Worm (Caenorhabditis elegans): ENCODE data around the gene sma-5.

The sma-5 gene

ce11 chrX:12007905-12008466, 2.6 kb upstream of the sma-5 start:
- TF ChIP-seq sma-9 (GFP tag; optimal IDR thresholded peaks at IDR 0.05): peak; percentile 20
- TF ChIP-seq sma-9 (tag; optimal IDR thresholded peaks at IDR 0.05): no peak
- TF ChIP-seq ZK546.5 (tag; optimal IDR thresholded peaks at IDR 0.05): no peak
- TF ChIP-seq ceh-82 (tag; optimal IDR thresholded peaks at IDR 0.05): no peak
- peak; percentile 24 for TF ChIP-seq sma-3 (GFP tag; optimal IDR thresholded peaks at IDR 0.05)

ce11 chrX:12006470-12006869, 1.1 kb upstream of the sma-5 start:
- TF ChIP-seq fos-1 (tag; optimal IDR thresholded peaks at IDR 0.05) (peak; percentile 19), blmp-1 (tag; optimal IDR thresholded peaks at IDR 0.05; ENCODE audit: insufficient read depth) (no peak)

- TF ChIP-seq ceh-82 (tag; optimal IDR thresholded peaks at IDR 0.05) (no peak), fos-1 (tag; optimal IDR thresholded peaks at IDR 0.05) (peak; percentile 65), ztf-1 (GFP tag; conservative IDR thresholded peaks at IDR 0.05) (no peak)
Observed at ce11 chrX:12004925-12005324, 424 bp downstream of the sma-5 start.

ce11 chrX:12003969-12004368, 1.4 kb downstream of the sma-5 start:
- TF ChIP-seq lin-39 (tag; optimal IDR thresholded peaks at IDR 0.05) (no peak), nhr-11 (tag; optimal IDR thresholded peaks at IDR 0.05) (no peak), nhr-12 (tag; optimal IDR thresholded peaks at IDR 0.05) (no peak), sem-4 (tag; optimal IDR thresholded peaks at IDR 0.05) (no peak), unc-55 (GFP tag; optimal IDR thresholded peaks at IDR 0.05) (no peak), zag-1 (tag; optimal IDR thresholded peaks at IDR 0.05) (no peak), fos-1 (tag; optimal IDR thresholded peaks at IDR 0.05) (peak; percentile 73), sma-9 (GFP tag; optimal IDR thresholded peaks at IDR 0.05) (peak; percentile 21), sma-9 (tag; optimal IDR thresholded peaks at IDR 0.05) (no peak), skn-1 (tag; optimal IDR thresholded peaks at IDR 0.05) (no peak), nhr-77 (tag; optimal IDR thresholded peaks at IDR 0.05) (no peak), ztf-1 (GFP tag; conservative IDR thresholded peaks at IDR 0.05) (no peak), nhr-6 (tag; optimal IDR thresholded peaks at IDR 0.05) (no peak)

ce11 chrX:12001600-12001999, 3.7 kb downstream of the sma-5 start:
- TF ChIP-seq nhr-6 (tag; optimal IDR thresholded peaks at IDR 0.05): no peak
- no peak for TF ChIP-seq unc-39 (tag; optimal IDR thresholded peaks at IDR 0.05)
- TF ChIP-seq egl-27 (tag; optimal IDR thresholded peaks at IDR 0.05): no peak
- TF ChIP-seq ztf-4 (tag; optimal IDR thresholded peaks at IDR 0.05): no peak
- peak; percentile 67 for TF ChIP-seq fos-1 (tag; optimal IDR thresholded peaks at IDR 0.05)
- TF ChIP-seq aly-2 (tag; optimal IDR thresholded peaks at IDR 0.05): no peak
- TF ChIP-seq nhr-23 (tag; optimal IDR thresholded peaks at IDR 0.05): no peak
- TF ChIP-seq nhr-21 (tag; optimal IDR thresholded peaks at IDR 0.05): no peak
- no peak for TF ChIP-seq unc-55 (GFP tag; optimal IDR thresholded peaks at IDR 0.05)

- TF ChIP-seq C34F6.9 (tag; optimal IDR thresholded peaks at IDR 0.05) (no peak), sem-4 (tag; optimal IDR thresholded peaks at IDR 0.05) (no peak), nhr-23 (tag; optimal IDR thresholded peaks at IDR 0.05) (no peak), gmeb-1 (tag; optimal IDR thresholded peaks at IDR 0.05) (no peak), ztf-1 (GFP tag; conservative IDR thresholded peaks at IDR 0.05) (no peak), ama-1 (optimal IDR thresholded peaks at IDR 0.05) (no peak), crh-2 (tag; optimal IDR thresholded peaks at IDR 0.05) (no peak), nhr-25 (tag; optimal IDR thresholded peaks at IDR 0.05) (no peak), alr-1 (tag; optimal IDR thresholded peaks at IDR 0.05) (no peak), peb-1 (tag; optimal IDR thresholded peaks at IDR 0.05) (no peak), snpc-4 (tag; optimal IDR thresholded peaks at IDR 0.05) (no peak), nhr-21 (tag; optimal IDR thresholded peaks at IDR 0.05) (no peak), F13H6.1 (tag; optimal IDR thresholded peaks at IDR 0.05) (no peak), lin-39 (tag; optimal IDR thresholded peaks at IDR 0.05) (no peak), nhr-77 (tag; optimal IDR thresholded peaks at IDR 0.05) (no peak), aly-2 (tag; optimal IDR thresholded peaks at IDR 0.05) (no peak)
Observed at ce11 chrX:11999573-11999972, 5.8 kb downstream of the sma-5 start.
